Worm (Caenorhabditis elegans) whole organism, L1 larva: ENCODE data around the gene ZC190.5.

Source experiments
- ceh-82 ChIP-seq, 3 experiments: fragments of 150-350 bp in 1 of 3; sonication (generic microtip) in 2 of 3; optimal IDR thresholded peaks; 2 replicates each; lab custom pipeline; 2014 to 2017; ENCODE audit warnings: missing biosample characterization in 3 of 3, missing genetic modification characterization in 3 of 3
- grh-1 ChIP-seq: fragments of 200-800 bp; sonication (Bioruptor generic); IDR thresholded peaks from 2 replicates; pipeline ENCODE4 v1.3.6; 2022; ENCODE audit warnings: missing genetic modification reagents, missing genetic modification characterization, missing compliant biosample characterization
- irx-1 ChIP-seq: sonication (generic microtip); optimal IDR thresholded peaks from 2 replicates; lab custom pipeline; 2016; ENCODE audit warnings: missing genetic modification characterization, missing compliant biosample characterization
- lin-35 ChIP-seq, 2 experiments: fragments of 150-350 bp; optimal IDR thresholded peaks; 2 replicates each; lab custom pipeline; 2014; ENCODE audit warnings: missing biosample characterization in 2 of 2, missing genetic modification characterization in 2 of 2, missing genetic modification reagents in 2 of 2
- lin-39 ChIP-seq: fragments of 150-350 bp; optimal IDR thresholded peaks from 2 replicates; lab custom pipeline; 2014; ENCODE audit warnings: missing biosample characterization, missing genetic modification reagents, missing genetic modification characterization
- nhr-12 ChIP-seq: sonication (generic microtip); optimal IDR thresholded peaks from 2 replicates; lab custom pipeline; 2017; ENCODE audit warnings: missing biosample characterization, missing genetic modification characterization
- nhr-237 ChIP-seq: fragments of 150-350 bp; optimal IDR thresholded peaks from 2 replicates; lab custom pipeline; 2014; ENCODE audit warnings: missing biosample characterization, missing genetic modification characterization
- skn-1 ChIP-seq: fragments of 150-350 bp; optimal IDR thresholded peaks from 2 replicates; lab custom pipeline; 2014; ENCODE audit warnings: missing biosample characterization, missing genetic modification characterization
- unc-62 ChIP-seq: fragments of 150-350 bp; optimal IDR thresholded peaks from 2 replicates; lab custom pipeline; 2014; ENCODE audit warnings: missing biosample characterization, missing genetic modification reagents, missing genetic modification characterization

ce11 chrV:8635575-8635974 is 37.8 kb downstream of the ZC190.5 start, which contains the start of gene oac-29:
- TF ChIP-seq lin-35 (GFP tag; optimal IDR thresholded peaks at IDR 0.05; lab: Kevin White, UChicago) (no peak), lin-39 (no peak), unc-62 (GFP tag; lab: Kevin White, UChicago) (no peak), grh-1 (no peak), skn-1 (tag; lab: Kevin White, UChicago) (no peak), nhr-12 (tag; lab: Kevin White, UChicago) (no peak), ceh-82 (tag; optimal IDR thresholded peaks at IDR 0.05; lab: Kevin White, UChicago) (no peak), nhr-237 (tag; lab: Kevin White, UChicago) (no peak), irx-1 (tag; lab: Kevin White, UChicago) (no peak)
